Fruit fly (Drosophila melanogaster): ENCODE data around the gene CG3402.

CG3402 gene

dm6 chr3L:615425-616046 is 37.1 kb downstream of the CG3402 start (continued):
- no peak for TF ChIP-seq unc-4 (GFP tag; IDR thresholded peaks at IDR 0.05; ENCODE audit: partially characterized antibody)
- TF ChIP-seq maf-S (GFP tag; optimal IDR thresholded peaks at IDR 0.05) = peak; percentile 88
- TF ChIP-seq Optix (GFP tag; IDR thresholded peaks at IDR 0.05) = 0 out of 3 replicates have a peak, but pooled peaks have one; percentile 48
- TF ChIP-seq CG11456 (GFP tag; IDR thresholded peaks at IDR 0.05) = peak; percentile 67
- TF ChIP-seq Gug (GFP tag; IDR thresholded peaks at IDR 0.05) = peak; percentile 52; the same call in 2 of the 4 replicates
- TF ChIP-seq ssp (GFP tag; IDR thresholded peaks at IDR 0.05) = peak; percentile 77
- TF ChIP-seq Nf-YC (tag; optimal IDR thresholded peaks at IDR 0.05) = peak; percentile 13
- peak; percentile 90 for TF ChIP-seq lmd (GFP tag; IDR thresholded peaks at IDR 0.05)
- no peak for TF ChIP-seq HLH4C (GFP tag; IDR thresholded peaks at IDR 0.05; ENCODE audit: partially characterized antibody)
- no peak for TF ChIP-seq dati (GFP tag; IDR thresholded peaks at IDR 0.05)
- peak; percentile 22 for TF ChIP-seq ac (GFP tag; optimal IDR thresholded peaks at IDR 0.05)
- no peak for TF ChIP-seq vnd (GFP tag; IDR thresholded peaks at IDR 0.05; ENCODE audit: partially characterized antibody)
- TF ChIP-seq wdn (GFP tag; IDR thresholded peaks at IDR 0.05) = peak; percentile 51; the same call in 1 of the 2 replicates
- TF ChIP-seq Atf6 (GFP tag; IDR thresholded peaks at IDR 0.05) = peak; percentile 86
- TF ChIP-seq CG31365 (tag; optimal IDR thresholded peaks at IDR 0.05) = peak; percentile 49
- peak; percentile 69 for TF ChIP-seq CG13624 (GFP tag; optimal IDR thresholded peaks at IDR 0.05)
- peak in 1 of 2 experiments; percentile 92 for TF ChIP-seq eve (GFP tag; optimal IDR thresholded peaks at IDR 0.05)
- TF ChIP-seq kay (GFP tag; optimal IDR thresholded peaks at IDR 0.05) = peak; percentile 69
- peak; percentile 38 for TF ChIP-seq CG34376 (GFP tag; optimal IDR thresholded peaks at IDR 0.05)
- peak; percentile 43 for TF ChIP-seq tup (GFP tag; optimal IDR thresholded peaks at IDR 0.05)
- peak; percentile 20 for TF ChIP-seq CG2116 (GFP tag; optimal IDR thresholded peaks at IDR 0.05)
- peak; percentile 81 for TF ChIP-seq Dad (GFP tag; optimal IDR thresholded peaks at IDR 0.05)
- TF ChIP-seq pb (GFP tag; optimal IDR thresholded peaks at IDR 0.05) = peak; percentile 68
- no peak for TF ChIP-seq CG10543 (GFP tag; optimal IDR thresholded peaks at IDR 0.05)
- TF ChIP-seq zfh1 (GFP tag; IDR thresholded peaks at IDR 0.05) = peak; percentile 90
- TF ChIP-seq crol (GFP tag; IDR thresholded peaks at IDR 0.05) = peak; percentile 38; the same call in 1 of the 2 replicates
- peak; percentile 85 for TF ChIP-seq otp (GFP tag; IDR thresholded peaks at IDR 0.05)
- TF ChIP-seq chm (GFP tag; IDR thresholded peaks at IDR 0.05) = peak; percentile 90
- peak; percentile 66 for TF ChIP-seq CG12744 (GFP tag; optimal IDR thresholded peaks at IDR 0.05)
- TF ChIP-seq Ssrp (tag; optimal IDR thresholded peaks at IDR 0.05) = peak; percentile 88
- TF ChIP-seq CG1603 (tag; optimal IDR thresholded peaks at IDR 0.05) = peak; percentile 55
- TF ChIP-seq Rx (GFP tag; IDR thresholded peaks at IDR 0.05) = peak; percentile 60
- TF ChIP-seq gfzf (GFP tag; optimal IDR thresholded peaks at IDR 0.05) = peak; percentile 2
- peak; percentile 93 for TF ChIP-seq CG30403 (GFP tag; optimal IDR thresholded peaks at IDR 0.05)
- peak; percentile 94 for TF ChIP-seq D19A (tag; optimal IDR thresholded peaks at IDR 0.05)
- peak; percentile 51; the same call in 1 of the 2 replicates for TF ChIP-seq CG4360 (GFP tag; IDR thresholded peaks at IDR 0.05)
- no peak for TF ChIP-seq CG1832 (GFP tag; optimal IDR thresholded peaks at IDR 0.05)
- peak; percentile 90 for TF ChIP-seq CG8388 (GFP tag; optimal IDR thresholded peaks at IDR 0.05)
- TF ChIP-seq CG17612 (GFP tag; IDR thresholded peaks at IDR 0.05) = 0 out of 2 replicates have a peak, but pooled peaks have one; percentile 37
- TF ChIP-seq Dref (GFP tag; IDR thresholded peaks at IDR 0.05) = no peak
- peak; percentile 94 for TF ChIP-seq Med (GFP tag)
- TF ChIP-seq CG4282 (GFP tag; optimal IDR thresholded peaks at IDR 0.05) = peak; percentile 26
- TF ChIP-seq lilli (GFP tag; optimal IDR thresholded peaks at IDR 0.05) = peak; percentile 74
- peak; percentile 55 for TF ChIP-seq HmgD (GFP tag; optimal IDR thresholded peaks at IDR 0.05)
- TF ChIP-seq CG14965 (GFP tag; optimal IDR thresholded peaks at IDR 0.05; ENCODE audit: borderline replicate concordance) = peak; percentile 45
- TF ChIP-seq CG12071 (GFP tag; optimal IDR thresholded peaks at IDR 0.05) = peak; percentile 39
- no peak for TF ChIP-seq zfh2 (GFP tag; optimal IDR thresholded peaks at IDR 0.05)
- no peak for TF ChIP-seq cad (GFP tag; optimal IDR thresholded peaks at IDR 0.05)
- TF ChIP-seq toy (GFP tag; IDR thresholded peaks at IDR 0.05) = no peak
- no peak for TF ChIP-seq pfk (GFP tag; optimal IDR thresholded peaks at IDR 0.05)

All from whole organism, embryonic.